Fruit fly (Drosophila melanogaster): ENCODE measurements around the gene ATPsynGL.

ATPsynGL gene

DNA sequence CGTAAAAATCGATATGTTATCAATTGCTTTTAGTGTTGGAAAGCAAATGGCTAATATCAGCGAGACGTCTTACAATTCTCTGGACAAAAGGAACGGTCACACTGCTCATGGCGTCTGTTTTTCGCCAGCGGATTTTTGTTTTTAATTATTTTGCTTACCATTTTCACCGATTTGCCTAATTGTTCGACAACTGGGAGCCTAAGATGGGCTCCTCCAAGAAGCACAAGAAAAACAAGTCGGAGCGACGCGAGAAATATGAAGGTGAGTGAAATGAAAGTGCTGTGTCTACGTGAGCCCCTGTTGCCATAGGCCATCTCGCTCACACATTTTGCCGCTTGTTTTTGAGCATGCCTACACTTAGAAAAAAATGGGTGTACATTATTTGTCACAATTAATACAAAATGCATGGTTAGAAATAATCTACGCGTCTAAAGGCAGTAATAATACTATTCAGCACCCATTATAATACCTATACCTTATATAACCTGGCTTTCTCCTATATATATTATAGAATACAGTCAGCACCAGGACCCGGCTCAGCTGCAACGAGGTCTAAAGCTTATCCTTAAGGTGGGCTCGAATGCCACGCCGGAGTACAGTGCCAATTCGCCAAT, 35.8 kb downstream of the ATPsynGL start, which contains the start of gene Brd7-9 (continued):
- TF ChIP-seq maf-S (GFP tag; optimal IDR thresholded peaks at IDR 0.05) (peak; percentile 25), psq (GFP tag; optimal IDR thresholded peaks at IDR 0.05) (no peak), danr (GFP tag; IDR thresholded peaks at IDR 0.05) (peak; percentile 50), Bdp1 (GFP tag; optimal IDR thresholded peaks at IDR 0.05) (peak; percentile 6), Doc3 (GFP tag; IDR thresholded peaks at IDR 0.05; ENCODE audit: partially characterized antibody) (no peak), CG1832 (GFP tag; optimal IDR thresholded peaks at IDR 0.05) (peak; percentile 62), crc (GFP tag; optimal IDR thresholded peaks at IDR 0.05) (no peak), CG4424 (GFP tag; optimal IDR thresholded peaks at IDR 0.05) (peak; percentile 73), luna (GFP tag; optimal IDR thresholded peaks at IDR 0.05) (peak; percentile 7), Atf3 (GFP tag; optimal IDR thresholded peaks at IDR 0.05) (peak; percentile 28), CG4404 (GFP tag; IDR thresholded peaks at IDR 0.05) (peak; percentile 22; the same call in 1 of the 2 replicates), CG10959 (GFP tag; IDR thresholded peaks at IDR 0.05) (peak; percentile 63), nau (GFP tag; optimal IDR thresholded peaks at IDR 0.05) (peak; percentile 77), peb (GFP tag; IDR thresholded peaks at IDR 0.05) (no peak), mirr (GFP tag; optimal IDR thresholded peaks at IDR 0.05) (no peak), CG14050 (GFP tag; IDR thresholded peaks at IDR 0.05) (peak; percentile 77), CG4820 (GFP tag; optimal IDR thresholded peaks at IDR 0.05) (peak; percentile 61), HmgZ (tag; optimal IDR thresholded peaks at IDR 0.05) (peak; percentile 74), her (GFP tag; optimal IDR thresholded peaks at IDR 0.05) (peak; percentile 34), h (optimal IDR thresholded peaks at IDR 0.05) (no peak), dmrt11E (tag; optimal IDR thresholded peaks at IDR 0.05) (peak; percentile 52), CG12104 (GFP tag; optimal IDR thresholded peaks at IDR 0.05) (peak; percentile 56), Dek (tag; optimal IDR thresholded peaks at IDR 0.05) (peak; percentile 37), stc (GFP tag; IDR thresholded peaks at IDR 0.05) (peak; percentile 83), pros (GFP tag; optimal IDR thresholded peaks at IDR 0.05) (no peak), sima (GFP tag; optimal IDR thresholded peaks at IDR 0.05) (no peak), Lpt (GFP tag; optimal IDR thresholded peaks at IDR 0.05) (no peak), ERR (GFP tag; optimal IDR thresholded peaks at IDR 0.05) (no peak), Neu2 (GFP tag; optimal IDR thresholded peaks at IDR 0.05; ENCODE audit: borderline replicate concordance) (no peak), CG10979 (tag; optimal IDR thresholded peaks at IDR 0.05) (peak; percentile 73), lbe (GFP tag; optimal IDR thresholded peaks at IDR 0.05) (no peak), Atf-2 (GFP tag; optimal IDR thresholded peaks at IDR 0.05) (peak; percentile 51), Dip3 (GFP tag; optimal IDR thresholded peaks at IDR 0.05) (peak; percentile 23), CG32767 (GFP tag; IDR thresholded peaks at IDR 0.05) (peak; percentile 76), CG9876 (GFP tag; optimal IDR thresholded peaks at IDR 0.05) (no peak), ab (GFP tag; optimal IDR thresholded peaks at IDR 0.05) (no peak), al (GFP tag; IDR thresholded peaks at IDR 0.05) (peak; percentile 59; the same call in 1 of the 2 replicates), sens (GFP tag) (peak; percentile 94), ind (GFP tag; optimal IDR thresholded peaks at IDR 0.05) (peak; percentile 73), Kr (GFP tag; optimal IDR thresholded peaks at IDR 0.05) (no peak), Stat92E (GFP tag; optimal IDR thresholded peaks at IDR 0.05) (peak in 1 of 3 experiments; percentile 56), CG10543 (GFP tag; optimal IDR thresholded peaks at IDR 0.05) (no peak), Hey (tag; optimal IDR thresholded peaks at IDR 0.05) (no peak), Ptx1 (GFP tag; IDR thresholded peaks at IDR 0.05) (peak; percentile 72), CG12155 (GFP tag; optimal IDR thresholded peaks at IDR 0.05) (peak; percentile 98), pnt (GFP tag; optimal IDR thresholded peaks at IDR 0.05) (peak; percentile 57), Ets97D (GFP tag; optimal IDR thresholded peaks at IDR 0.05) (peak; percentile 14), aop (GFP tag; IDR thresholded peaks at IDR 0.05) (no peak), CG7987 (GFP tag; optimal IDR thresholded peaks at IDR 0.05) (peak; percentile 26), ftz-f1 (GFP tag; optimal IDR thresholded peaks at IDR 0.05) (no peak), CG18764 (GFP tag; optimal IDR thresholded peaks at IDR 0.05) (peak; percentile 43), Sox102F (GFP tag; optimal IDR thresholded peaks at IDR 0.05) (peak; percentile 72)

Data from whole organism, embryonic.